Fruit fly (Drosophila melanogaster) whole organism, pupa: ENCODE data around the gene Trmt61.

Experiments used
- CG10348 ChIP-seq: fragments of 200-800 bp; sonication (Bioruptor generic); IDR thresholded peaks from 2 replicates; pipeline ENCODE4 v1.3.6; 2022; ENCODE audit warnings: missing biosample characterization, missing genetic modification characterization
- CG12605 ChIP-seq: fragments of 200-800 bp; sonication (Bioruptor generic); IDR thresholded peaks from 2 replicates; pipeline ENCODE4 v1.3.6; 2022; ENCODE audit warnings: missing biosample characterization, missing genetic modification characterization
- CG34367 ChIP-seq: fragments of 200-800 bp; sonication (Bioruptor generic); optimal IDR thresholded peaks from 2 replicates; lab custom pipeline; 2018; ENCODE audit warnings: missing biosample characterization, mild to moderate bottlenecking, missing genetic modification characterization
- CG8159 ChIP-seq: fragments of 200-800 bp; sonication (Bioruptor generic); optimal IDR thresholded peaks from 3 replicates; lab custom pipeline; 2018; ENCODE audit warnings: missing biosample characterization, mild to moderate bottlenecking, missing genetic modification characterization, moderate library complexity
- CG8301 ChIP-seq: fragments of 200-800 bp; sonication (Bioruptor generic); optimal IDR thresholded peaks from 2 replicates; lab custom pipeline; 2018; ENCODE audit warnings: missing biosample characterization, mild to moderate bottlenecking, missing genetic modification characterization
- CG9948 ChIP-seq: fragments of 200-800 bp; sonication (Bioruptor generic); optimal IDR thresholded peaks from 2 replicates; lab custom pipeline; 2018; ENCODE audit warnings: missing biosample characterization, mild to moderate bottlenecking, missing genetic modification characterization, moderate library complexity
- D1 ChIP-seq: fragments of 200-800 bp; sonication (Bioruptor generic); optimal IDR thresholded peaks from 2 replicates; lab custom pipeline; 2018; ENCODE audit warnings: missing biosample characterization, mild to moderate bottlenecking, missing genetic modification characterization, moderate library complexity
- EcR ChIP-seq: fragments of 200-800 bp; sonication (Bioruptor generic); optimal IDR thresholded peaks from 3 replicates; lab custom pipeline; 2019; ENCODE audit warnings: missing biosample characterization, missing genetic modification characterization, mild to moderate bottlenecking, moderate library complexity, missing genetic modification reagents
- rn ChIP-seq: fragments of 200-800 bp; sonication (Bioruptor generic); IDR thresholded peaks from 2 replicates; pipeline ENCODE4 v1.3.6; 2022; ENCODE audit warnings: missing biosample characterization, missing genetic modification characterization

DNA sequence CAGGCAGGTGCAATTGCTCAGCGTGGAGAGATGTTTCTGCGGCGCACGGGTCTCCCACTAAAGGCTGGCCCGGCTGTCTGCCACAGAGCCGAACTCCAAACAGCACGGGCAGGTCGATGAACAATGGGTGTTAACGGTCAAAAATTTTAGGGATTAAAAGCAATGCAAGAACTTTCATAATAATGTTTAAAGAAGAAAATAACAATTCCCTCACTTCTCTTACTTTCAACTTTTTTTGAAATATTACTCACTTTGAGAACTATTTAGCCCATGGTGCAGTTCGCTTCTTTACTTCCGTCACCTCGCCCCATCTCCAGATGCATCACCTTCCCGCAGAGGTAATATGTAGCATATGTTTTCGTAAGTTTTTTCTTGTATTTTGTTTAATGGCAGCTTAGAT is 13.2 kb downstream of the Trmt61 start:
- TF ChIP-seq CG9948 (peak; percentile 79), D1 (tag; lab: Kevin White, UChicago) (no peak), CG8301 (tag; lab: Kevin White, UChicago) (peak; percentile 86), CG34367 (tag; lab: Kevin White, UChicago) (peak; percentile 65), rn (GFP tag; lab: Robert Waterston, UW) (peak; percentile 59; the same call in 1 of the 2 replicates), CG12605 (GFP tag; lab: Robert Waterston, UW) (peak; percentile 80), CG10348 (GFP tag; lab: Robert Waterston, UW) (no peak), EcR (no peak), CG8159 (tag; lab: Kevin White, UChicago) (peak; percentile 74)
